Fruit fly (Drosophila melanogaster): ENCODE measurements around the gene CG43779.
A peak's percentile ranks its signal among the peaks of the same experiment; 100 is the strongest.

The CG43779 gene

DNA sequence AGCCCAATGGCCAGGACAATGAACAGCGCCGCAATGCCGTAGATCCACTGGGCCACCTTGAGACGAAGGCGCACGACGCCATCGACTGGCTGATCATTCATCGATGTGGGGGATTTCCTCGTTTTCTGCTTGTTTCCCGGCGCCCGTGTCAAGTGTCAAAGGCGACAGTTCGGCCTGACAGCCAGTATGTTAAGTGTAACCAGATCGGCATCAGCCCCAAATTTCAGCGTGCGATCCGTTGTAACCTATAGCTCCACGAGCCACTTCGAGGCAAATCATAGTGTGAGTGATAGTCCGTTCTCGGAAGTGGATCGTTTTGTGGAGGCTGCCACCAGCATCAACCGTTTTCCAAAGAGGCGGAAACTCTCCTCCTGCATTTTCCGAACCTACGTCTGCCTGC lies at the start of gene CG43779:
Gene CG43779, minus strand, starts transcription at position 101 of the 400 bp plus-strand sequence.
- TF ChIP-seq CG14711 (tag; optimal IDR thresholded peaks at IDR 0.05) (no peak), Crg-1 (GFP tag; optimal IDR thresholded peaks at IDR 0.05) (no peak), cic (GFP tag; optimal IDR thresholded peaks at IDR 0.05) (no peak), cnc (optimal IDR thresholded peaks at IDR 0.05) (no peak), CG7045 (GFP tag; optimal IDR thresholded peaks at IDR 0.05) (no peak), CG1620 (GFP tag; optimal IDR thresholded peaks at IDR 0.05) (no peak), Hr96 (GFP tag; optimal IDR thresholded peaks at IDR 0.05) (no peak), tj (GFP tag; optimal IDR thresholded peaks at IDR 0.05) (no peak), Mnt (GFP tag; optimal IDR thresholded peaks at IDR 0.05) (no peak), ovo (GFP tag; optimal IDR thresholded peaks at IDR 0.05) (no peak), CG5204 (GFP tag; optimal IDR thresholded peaks at IDR 0.05) (no peak), kay (GFP tag; ENCODE audit: borderline replicate concordance) (no peak), CG7101 (tag; optimal IDR thresholded peaks at IDR 0.05) (no peak), pad (GFP tag; optimal IDR thresholded peaks at IDR 0.05) (no peak), CG33017 (tag; optimal IDR thresholded peaks at IDR 0.05) (no peak), toe (GFP tag; optimal IDR thresholded peaks at IDR 0.05) (no peak), bab1 (GFP tag; optimal IDR thresholded peaks at IDR 0.05) (no peak), CG11617 (GFP tag; optimal IDR thresholded peaks at IDR 0.05) (no peak), Clk (GFP tag; optimal IDR thresholded peaks at IDR 0.05) (no peak)

DNA sequence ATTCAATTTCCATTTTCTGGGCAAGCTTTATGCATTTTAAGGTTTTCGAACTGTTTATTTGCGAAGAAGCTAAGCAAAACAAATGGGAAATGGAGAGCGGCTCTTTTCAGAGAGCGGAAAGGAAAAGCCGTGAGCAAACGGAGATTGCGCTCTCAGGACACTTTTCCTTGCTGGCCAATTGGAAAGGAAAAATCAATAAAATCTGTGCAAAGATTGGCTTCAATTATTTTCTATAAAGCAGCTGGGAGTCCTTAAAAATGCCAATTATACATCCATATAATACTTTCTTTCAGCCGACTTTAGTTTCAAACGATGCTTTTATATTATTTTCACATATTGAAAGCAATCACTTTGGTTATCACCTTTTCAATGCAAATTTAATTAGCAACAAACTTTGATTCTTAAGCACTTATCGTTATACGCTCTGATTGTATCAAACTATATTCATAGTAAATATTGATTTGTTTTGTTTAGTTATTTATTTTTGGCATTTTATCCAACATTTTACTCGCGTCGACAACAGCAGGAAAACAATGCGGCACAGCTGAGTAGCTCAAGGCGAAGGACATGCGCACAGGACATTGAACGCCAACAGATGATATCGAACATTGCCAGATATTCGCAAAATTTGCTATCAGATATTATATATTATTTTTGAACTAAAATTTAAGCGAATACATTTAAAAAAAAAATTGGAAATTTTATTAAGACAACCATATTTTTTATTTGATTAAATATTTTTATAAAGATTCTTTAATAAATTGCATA lies 48.2 kb upstream of the CG43779 start, which contains the start of gene CG9395:
Gene CG9395, minus strand, starts transcription at position 494 of the 768 bp plus-strand sequence.
- TF ChIP-seq ovo (GFP tag; optimal IDR thresholded peaks at IDR 0.05): no peak
- TF ChIP-seq CG1620 (GFP tag; optimal IDR thresholded peaks at IDR 0.05): no peak
- no peak for TF ChIP-seq Crg-1 (GFP tag; optimal IDR thresholded peaks at IDR 0.05)
- TF ChIP-seq toe (GFP tag; optimal IDR thresholded peaks at IDR 0.05): no peak
- TF ChIP-seq CG5204 (GFP tag; optimal IDR thresholded peaks at IDR 0.05): no peak
- no peak for TF ChIP-seq cic (GFP tag; optimal IDR thresholded peaks at IDR 0.05)
- no peak for TF ChIP-seq Hr96 (GFP tag; optimal IDR thresholded peaks at IDR 0.05)
- TF ChIP-seq CG11617 (GFP tag; optimal IDR thresholded peaks at IDR 0.05): no peak
- TF ChIP-seq pad (GFP tag; optimal IDR thresholded peaks at IDR 0.05): no peak
- no peak for TF ChIP-seq tj (GFP tag; optimal IDR thresholded peaks at IDR 0.05)

DNA sequence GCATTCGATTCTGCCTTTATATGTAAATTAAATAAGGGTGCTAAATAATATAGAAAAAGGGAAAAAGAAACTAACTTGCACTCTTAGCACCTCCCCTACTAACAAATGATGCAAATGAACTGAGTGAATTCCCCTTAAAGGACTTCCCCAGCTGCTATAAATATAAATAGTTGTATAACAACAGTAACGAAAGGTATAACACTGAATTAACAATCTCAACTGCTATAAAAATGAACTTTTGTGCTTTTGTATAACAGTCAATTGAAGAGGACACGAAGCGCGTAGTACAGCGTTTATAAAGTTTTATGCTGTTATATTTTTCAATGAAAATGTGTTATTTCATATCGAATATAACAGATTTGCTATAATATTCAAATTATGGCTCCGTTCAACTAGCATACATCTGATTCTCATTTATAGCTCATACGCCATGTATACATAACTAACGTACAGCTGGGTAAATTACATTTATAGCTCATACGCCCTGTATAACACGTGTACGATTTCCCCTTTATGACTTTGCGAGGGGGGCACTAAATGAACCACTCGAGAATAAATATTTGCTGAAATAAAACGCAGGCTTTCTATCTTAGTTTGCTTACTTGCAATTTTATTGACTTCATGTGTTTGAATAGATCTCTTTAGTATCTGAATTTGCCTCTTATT lies 42.8 kb upstream of the CG43779 start:
- TF ChIP-seq kay (GFP tag; ENCODE audit: borderline replicate concordance): peak; percentile 38
- TF ChIP-seq pad (GFP tag; optimal IDR thresholded peaks at IDR 0.05): peak; percentile 94
- no peak for TF ChIP-seq CG33017 (tag; optimal IDR thresholded peaks at IDR 0.05)
- no peak for TF ChIP-seq ovo (GFP tag; optimal IDR thresholded peaks at IDR 0.05)
- peak; percentile 15 for TF ChIP-seq CG7101 (tag; optimal IDR thresholded peaks at IDR 0.05)

- TF ChIP-seq CG7101 (tag; optimal IDR thresholded peaks at IDR 0.05): peak; percentile 18
- TF ChIP-seq kay (GFP tag; ENCODE audit: borderline replicate concordance): peak; percentile 54
- no peak for TF ChIP-seq CG14711 (tag; optimal IDR thresholded peaks at IDR 0.05)
These were observed 40.9 kb upstream of the CG43779 start, which contains the start of gene CG16826 for dm6 chr2L:13347473-13347872. TSS of gene CG16826 (plus strand) at chr2L:13347773.

dm6 chr2L:13332736-13333135 lies 26.2 kb upstream of the CG43779 start:
- TF ChIP-seq Crg-1 (GFP tag; optimal IDR thresholded peaks at IDR 0.05) (no peak), tj (GFP tag; optimal IDR thresholded peaks at IDR 0.05) (no peak), Clk (GFP tag; optimal IDR thresholded peaks at IDR 0.05) (no peak), cic (GFP tag; optimal IDR thresholded peaks at IDR 0.05) (no peak), CG5204 (GFP tag; optimal IDR thresholded peaks at IDR 0.05) (no peak), CG11617 (GFP tag; optimal IDR thresholded peaks at IDR 0.05) (no peak)

- peak; percentile 17 for TF ChIP-seq CG33017 (tag; optimal IDR thresholded peaks at IDR 0.05)
- no peak for TF ChIP-seq pad (GFP tag; optimal IDR thresholded peaks at IDR 0.05)
These were observed 25.5 kb upstream of the CG43779 start for dm6 chr2L:13331868-13332544.

DNA sequence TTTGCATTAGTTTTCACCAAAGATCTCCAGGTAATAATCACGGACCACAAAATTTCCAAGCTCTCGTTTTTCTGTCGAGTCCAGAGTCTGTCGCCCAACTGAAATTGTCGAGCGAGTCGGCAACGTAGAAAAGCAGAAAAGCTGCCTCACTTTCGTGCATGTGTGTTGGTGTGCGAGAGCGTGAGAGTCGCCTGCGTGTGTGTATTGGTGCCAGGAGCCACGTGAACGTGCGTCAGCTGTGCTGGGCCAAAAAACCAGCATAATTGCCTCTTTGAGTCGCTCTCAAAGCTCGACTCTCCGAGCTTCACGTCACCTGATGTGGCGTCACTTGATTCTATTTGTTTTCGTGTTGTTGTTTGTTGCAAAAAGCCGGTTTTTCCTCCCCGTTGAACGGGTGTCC lies 24.5 kb upstream of the CG43779 start, which contains the start of gene hbt:
Gene hbt, minus strand, starts transcription at position 101 of the 400 bp plus-strand sequence.
- TF ChIP-seq CG12768 (GFP tag; optimal IDR thresholded peaks at IDR 0.05) (no peak), CG14711 (tag; optimal IDR thresholded peaks at IDR 0.05) (no peak), cic (GFP tag; optimal IDR thresholded peaks at IDR 0.05) (no peak), CG5204 (GFP tag; optimal IDR thresholded peaks at IDR 0.05) (no peak)

All from whole organism, adult.